Worm (Caenorhabditis elegans): ENCODE data around the gene T01D3.1.

T01D3.1 gene

DNA sequence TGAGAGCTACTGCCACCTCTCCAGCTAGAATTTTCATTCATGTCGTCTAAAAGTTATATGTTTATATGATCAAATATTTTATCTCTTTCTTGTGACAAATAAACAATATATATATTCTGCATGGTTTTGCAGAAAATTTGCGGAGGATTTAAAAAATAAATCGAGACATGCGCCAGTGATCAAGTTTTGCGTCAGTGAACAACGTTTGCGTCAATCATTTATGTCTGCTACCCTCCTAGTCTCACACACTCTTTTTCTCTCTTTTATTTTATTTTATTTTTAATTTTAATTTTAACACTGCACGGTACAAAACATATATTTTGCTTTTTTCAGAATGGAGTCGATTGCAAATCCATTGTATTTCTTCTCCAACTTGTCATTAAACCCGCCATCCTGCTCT is 11.2 kb upstream of the T01D3.1 start, which contains the start of the genes tag-65 and ccz-1 (continued):
- peak; percentile 77 for TF ChIP-seq dox-1 (GFP tag; IDR thresholded peaks at IDR 0.05)
- TF ChIP-seq lsy-27 (tag; optimal IDR thresholded peaks at IDR 0.05; ENCODE audit: borderline replicate concordance, insufficient read depth), result no peak
- no peak for TF ChIP-seq F10E7.11 (tag; optimal IDR thresholded peaks at IDR 0.05)
- TF ChIP-seq him-1 (tag; optimal IDR thresholded peaks at IDR 0.05), result peak; percentile 5
- TF ChIP-seq bed-2 (GFP tag; IDR thresholded peaks at IDR 0.05), result no peak
- TF ChIP-seq B0035.1 (tag; optimal IDR thresholded peaks at IDR 0.05), result no peak
- TF ChIP-seq zfh-2 (GFP tag; conservative IDR thresholded peaks at IDR 0.05), result no peak
- no peak for TF ChIP-seq die-1 (tag; optimal IDR thresholded peaks at IDR 0.05)
- no peak for TF ChIP-seq ztf-22 (GFP tag; optimal IDR thresholded peaks at IDR 0.05)
- no peak for TF ChIP-seq Y53F4B.3 (GFP tag; IDR thresholded peaks at IDR 0.05)
- TF ChIP-seq tlf-1 (GFP tag; optimal IDR thresholded peaks at IDR 0.05), result peak; percentile 77
- TF ChIP-seq sea-2 (GFP tag; IDR thresholded peaks at IDR 0.05), result no peak
- no peak for TF ChIP-seq zim-3 (tag; optimal IDR thresholded peaks at IDR 0.05)
- TF ChIP-seq Y67H2A.10 (GFP tag; conservative IDR thresholded peaks at IDR 0.05), result no peak
- peak in 1 of 3 experiments; percentile 89 for TF ChIP-seq lin-35 (GFP tag; optimal IDR thresholded peaks at IDR 0.05)
- TF ChIP-seq nfyb-1 (GFP tag; IDR thresholded peaks at IDR 0.05), result peak; percentile 78
- TF ChIP-seq dpl-1 (GFP tag; optimal IDR thresholded peaks at IDR 0.05), result peak; percentile 60
- TF ChIP-seq ekl-4 (GFP tag; IDR thresholded peaks at IDR 0.05), result peak; percentile 84
- peak; percentile 87 for TF ChIP-seq B0336.3 (GFP tag; IDR thresholded peaks at IDR 0.05)
- no peak for TF ChIP-seq T07F8.4 (tag; optimal IDR thresholded peaks at IDR 0.05)
- TF ChIP-seq hlh-12 (tag; optimal IDR thresholded peaks at IDR 0.05), result no peak
- TF ChIP-seq Y56A3A.18 (GFP tag; IDR thresholded peaks at IDR 0.05), result peak; percentile 62; the same call in 1 of the 2 replicates
- peak; percentile 79 for TF ChIP-seq ZK185.1 (tag; optimal IDR thresholded peaks at IDR 0.05; ENCODE audit: poor library complexity, severe bottlenecking)
- no peak for TF ChIP-seq nfya-2 (GFP tag; IDR thresholded peaks at IDR 0.05)
- TF ChIP-seq ets-4 (GFP tag; optimal IDR thresholded peaks at IDR 0.05), result no peak
- TF ChIP-seq unc-130 (GFP tag; optimal IDR thresholded peaks at IDR 0.05), result peak; percentile 44
- no peak for TF ChIP-seq dpff-1 (tag; optimal IDR thresholded peaks at IDR 0.05)
- TF ChIP-seq F49E8.2 (tag; optimal IDR thresholded peaks at IDR 0.05; ENCODE audit: insufficient read depth), result peak; percentile 32
- TF ChIP-seq nhr-80 (tag; optimal IDR thresholded peaks at IDR 0.05), result no peak
- TF ChIP-seq B0019.2 (GFP tag; conservative IDR thresholded peaks at IDR 0.05), result no peak
- no peak for TF ChIP-seq lag-1 (GFP tag; IDR thresholded peaks at IDR 0.05)
- TF ChIP-seq C17E4.6 (GFP tag; IDR thresholded peaks at IDR 0.05), result no peak
- TF ChIP-seq attf-6 (GFP tag; IDR thresholded peaks at IDR 0.05), result peak; percentile 59
- no peak for TF ChIP-seq Y79H2A.3 (GFP tag; conservative IDR thresholded peaks at IDR 0.05)
- TF ChIP-seq nfya-1 (tag; optimal IDR thresholded peaks at IDR 0.05; ENCODE audit: borderline replicate concordance, insufficient read depth), result no peak
- no peak for TF ChIP-seq hlh-26 (GFP tag; conservative IDR thresholded peaks at IDR 0.05)
- TF ChIP-seq ceh-58 (GFP tag; IDR thresholded peaks at IDR 0.05), result no peak
- TF ChIP-seq F23B12.7 (tag; optimal IDR thresholded peaks at IDR 0.05; ENCODE audit: insufficient read depth), result peak; percentile 61
- TF ChIP-seq tbx-9 (tag; optimal IDR thresholded peaks at IDR 0.05; ENCODE audit: borderline replicate concordance), result no peak
- peak; percentile 70 for TF ChIP-seq attf-5 (GFP tag; optimal IDR thresholded peaks at IDR 0.05)
- no peak for TF ChIP-seq aptf-3 (GFP tag; IDR thresholded peaks at IDR 0.05)
- TF ChIP-seq K12H6.12 (tag; optimal IDR thresholded peaks at IDR 0.05), result no peak
- TF ChIP-seq ceh-40 (GFP tag; IDR thresholded peaks at IDR 0.05), result no peak
- peak; percentile 98 for TF ChIP-seq hmg-1.2 (GFP tag; IDR thresholded peaks at IDR 0.05)
- peak; percentile 30 for TF ChIP-seq ztf-26 (tag; optimal IDR thresholded peaks at IDR 0.05)
- TF ChIP-seq F37B4.10 (GFP tag; IDR thresholded peaks at IDR 0.05), result no peak
- TF ChIP-seq repo-1 (tag; optimal IDR thresholded peaks at IDR 0.05), result peak; percentile 19
- TF ChIP-seq pbrm-1 (GFP tag; IDR thresholded peaks at IDR 0.05), result peak; percentile 59; the same call in 1 of the 2 replicates
- no peak for TF ChIP-seq ztf-3 (GFP tag; optimal IDR thresholded peaks at IDR 0.05)

Data from whole organism, young adult.